Worm (Caenorhabditis elegans) whole organism, L1 larva: ENCODE measurements around the gene ttr-21.

Source experiments
- C16A3.4 ChIP-seq: fragments of 150-350 bp; optimal IDR thresholded peaks from 2 replicates; lab custom pipeline; 2014; ENCODE audit warnings: missing biosample characterization, missing genetic modification characterization
- Y116A8C.19 ChIP-seq: sonication (generic microtip); optimal IDR thresholded peaks from 2 replicates; lab custom pipeline; 2016; ENCODE audit warnings: missing compliant biosample characterization, missing genetic modification characterization, borderline replicate concordance
- aly-2 ChIP-seq: fragments of 150-350 bp; optimal IDR thresholded peaks from 2 replicates; lab custom pipeline; 2014; ENCODE audit warnings: missing biosample characterization, missing genetic modification characterization
- blmp-1 ChIP-seq: fragments of 150-350 bp; optimal IDR thresholded peaks from 2 replicates; lab custom pipeline; 2014; ENCODE audit warnings: missing biosample characterization, missing genetic modification characterization
- ceh-63 ChIP-seq: fragments of 200-800 bp; sonication (Bioruptor generic); optimal IDR thresholded peaks from 2 replicates; lab custom pipeline; 2018; ENCODE audit warnings: mild to moderate bottlenecking, missing genetic modification characterization, missing compliant biosample characterization
- ces-1 ChIP-seq: fragments of 150-350 bp; optimal IDR thresholded peaks from 2 replicates; lab custom pipeline; 2014; ENCODE audit warnings: missing biosample characterization, missing genetic modification reagents, missing genetic modification characterization
- dpl-1 ChIP-seq, 3 experiments: fragments of 150-350 bp in 2 of 3; sonication (generic microtip) in 1 of 3; optimal IDR thresholded peaks; 2 replicates each; lab custom pipeline; 2014 to 2017; ENCODE audit warnings: missing biosample characterization in 3 of 3, missing genetic modification characterization in 3 of 3, missing genetic modification reagents in 3 of 3
- efl-3 ChIP-seq: fragments of 200-800 bp; sonication (Bioruptor generic); optimal IDR thresholded peaks from 2 replicates; lab custom pipeline; 2018; ENCODE audit warnings: mild to moderate bottlenecking, missing genetic modification characterization, missing compliant biosample characterization
- egl-13 ChIP-seq: sonication (generic microtip); optimal IDR thresholded peaks from 2 replicates; lab custom pipeline; 2016; ENCODE audit warnings: missing genotype, missing genetic modification reagents, missing genetic modification characterization, missing compliant biosample characterization
- elt-2 ChIP-seq: sonication (generic microtip); optimal IDR thresholded peaks from 2 replicates; lab custom pipeline; 2016; ENCODE audit warnings: missing genetic modification characterization, mild to moderate bottlenecking, inconsistent platforms, missing compliant biosample characterization, missing genetic modification reagents
- elt-3 ChIP-seq, 6 experiments: fragments of 150-350 bp in 1 of 6; sonication (generic microtip); optimal IDR thresholded peaks; 2 replicates each; lab custom pipeline; 2017 to 2018; ENCODE audit warnings: missing biosample characterization in 6 of 6, missing genetic modification characterization in 6 of 6, inconsistent platforms in 1 of 6
- fkh-10 ChIP-seq: sonication (generic microtip); optimal IDR thresholded peaks from 2 replicates; lab custom pipeline; 2017; ENCODE audit warnings: missing biosample characterization, missing genetic modification reagents, missing genetic modification characterization
- fkh-8 ChIP-seq: sonication (generic microtip); optimal IDR thresholded peaks from 2 replicates; lab custom pipeline; 2016; ENCODE audit warnings: mild to moderate bottlenecking, missing genetic modification characterization, missing compliant biosample characterization
- hlh-17 ChIP-seq: fragments of 200-800 bp; sonication (Bioruptor generic); optimal IDR thresholded peaks from 2 replicates; lab custom pipeline; 2018; ENCODE audit warnings: missing genetic modification characterization, mild to moderate bottlenecking, missing compliant biosample characterization, moderate library complexity, borderline replicate concordance
- hlh-4 ChIP-seq: sonication (generic microtip); optimal IDR thresholded peaks from 2 replicates; lab custom pipeline; 2016; ENCODE audit warnings: mild to moderate bottlenecking, missing genetic modification characterization, missing compliant biosample characterization
- hpl-2 ChIP-seq: fragments of 150-350 bp; optimal IDR thresholded peaks from 2 replicates; lab custom pipeline; 2014; ENCODE audit warnings: missing biosample characterization, missing genetic modification reagents, missing genetic modification characterization
- lin-14 ChIP-seq: fragments of 200-800 bp; sonication (Bioruptor generic); optimal IDR thresholded peaks from 2 replicates; lab custom pipeline; 2018; ENCODE audit warnings: mild to moderate bottlenecking, missing genetic modification characterization, moderate library complexity, missing compliant biosample characterization
- lin-35 ChIP-seq, 2 experiments: fragments of 150-350 bp; optimal IDR thresholded peaks; 2 replicates each; lab custom pipeline; 2014; ENCODE audit warnings: missing biosample characterization in 2 of 2, missing genetic modification characterization in 2 of 2, missing genetic modification reagents in 2 of 2
- mdl-1 ChIP-seq, 2 experiments: fragments of 150-350 bp; optimal IDR thresholded peaks; 2 replicates each; lab custom pipeline; 2014 to 2017; ENCODE audit warnings: missing biosample characterization in 2 of 2, missing genetic modification characterization in 2 of 2, inconsistent platforms in 1 of 2
- mep-1 ChIP-seq: fragments of 150-350 bp; optimal IDR thresholded peaks from 2 replicates; lab custom pipeline; 2014; ENCODE audit warnings: missing biosample characterization, missing genetic modification characterization
- nhr-11 ChIP-seq: fragments of 150-350 bp; optimal IDR thresholded peaks from 2 replicates; lab custom pipeline; 2014; ENCODE audit warnings: missing biosample characterization, missing genetic modification characterization
- nhr-12 ChIP-seq: sonication (generic microtip); optimal IDR thresholded peaks from 2 replicates; lab custom pipeline; 2017; ENCODE audit warnings: missing biosample characterization, missing genetic modification characterization
- nhr-19 ChIP-seq: fragments of 200-800 bp; sonication (Bioruptor generic); conservative IDR thresholded peaks from 2 replicates; pipeline ENCODE4 v1.3.6; 2022; ENCODE audit warnings: missing genetic modification characterization, missing compliant biosample characterization
- nhr-20 ChIP-seq: sonication (generic microtip); optimal IDR thresholded peaks from 2 replicates; lab custom pipeline; 2016; ENCODE audit warnings: mild to moderate bottlenecking, missing genetic modification characterization, missing compliant biosample characterization
- nhr-71 ChIP-seq: sonication (generic microtip); optimal IDR thresholded peaks from 2 replicates; lab custom pipeline; 2016; ENCODE audit warnings: mild to moderate bottlenecking, missing genetic modification characterization, moderate library complexity, missing compliant biosample characterization
- nhr-77 ChIP-seq: fragments of 150-350 bp; optimal IDR thresholded peaks from 2 replicates; lab custom pipeline; 2014; ENCODE audit warnings: missing biosample characterization, missing genetic modification characterization
- nhr-85 ChIP-seq: sonication (generic microtip); peaks from one replicate; lab custom pipeline; 2016; ENCODE audit warnings: missing genetic modification characterization, inconsistent platforms, missing compliant biosample characterization
- pag-3 ChIP-seq: sonication (generic microtip); optimal IDR thresholded peaks from 2 replicates; lab custom pipeline; 2017; ENCODE audit warnings: missing genetic modification characterization, mild to moderate bottlenecking, missing compliant biosample characterization, antibody characterized with exemption, borderline replicate concordance; ENCODE audit not compliant: insufficient read depth
- rnt-1 ChIP-seq: sonication (generic microtip); optimal IDR thresholded peaks from 2 replicates; lab custom pipeline; 2016; ENCODE audit warnings: mild to moderate bottlenecking, missing genetic modification characterization, moderate library complexity, missing compliant biosample characterization
- snu-23 ChIP-seq: sonication (generic microtip); optimal IDR thresholded peaks from 2 replicates; lab custom pipeline; 2016; ENCODE audit warnings: missing genetic modification characterization, missing compliant biosample characterization
- tlp-1 ChIP-seq: fragments of 150-350 bp; optimal IDR thresholded peaks from 2 replicates; lab custom pipeline; 2014; ENCODE audit warnings: missing biosample characterization, missing genetic modification characterization
- xbp-1 ChIP-seq: sonication (generic microtip); optimal IDR thresholded peaks from 2 replicates; lab custom pipeline; 2016; ENCODE audit warnings: missing genetic modification characterization, missing compliant biosample characterization
- zip-4 ChIP-seq: fragments of 200-800 bp; sonication (Bioruptor generic); optimal IDR thresholded peaks from 2 replicates; lab custom pipeline; 2018; ENCODE audit warnings: mild to moderate bottlenecking, missing genetic modification characterization, moderate library complexity, missing compliant biosample characterization

ttr-21 gene

ce11 chrV:13879241-13879640 lies 25.0 kb upstream of the ttr-21 start, which contains the start of gene lbp-7:
lbp-7 (plus strand) TSS chrV:13879552.
- no peak for TF ChIP-seq fkh-8 (tag; lab: Kevin White, UChicago)
- TF ChIP-seq elt-2 (tag; lab: Kevin White, UChicago): peak; percentile 86
- TF ChIP-seq hlh-4 (tag; lab: Kevin White, UChicago): no peak
- peak; percentile 8 for TF ChIP-seq tlp-1 (tag; lab: Kevin White, UChicago)
- no peak for TF ChIP-seq Y116A8C.19 (tag; lab: Kevin White, UChicago)
- TF ChIP-seq nhr-77 (tag; lab: Kevin White, UChicago): no peak
- TF ChIP-seq nhr-20 (tag; lab: Kevin White, UChicago): peak; percentile 5

- TF ChIP-seq hlh-17 (GFP tag; lab: Kevin White, UChicago): no peak
- peak; percentile 42 for TF ChIP-seq pag-3 (tag; lab: Kevin White, UChicago)
- peak; percentile 28 for TF ChIP-seq nhr-85 (tag; lab: Kevin White, UChicago)
- peak; percentile 76 for TF ChIP-seq elt-2 (tag; lab: Kevin White, UChicago)
- TF ChIP-seq lin-35 (GFP tag; optimal IDR thresholded peaks at IDR 0.05; lab: Kevin White, UChicago): peak in 1 of 2 experiments; percentile 20
- peak in 3 of 6 experiments; percentile 24 to 59 (median 31) for TF ChIP-seq elt-3 (tag; optimal IDR thresholded peaks at IDR 0.05; lab: Kevin White, UChicago)
- TF ChIP-seq nhr-19: no peak
- TF ChIP-seq blmp-1: peak; percentile 48
- TF ChIP-seq egl-13 (tag; lab: Kevin White, UChicago): no peak
- TF ChIP-seq lin-14 (GFP tag; lab: Kevin White, UChicago): peak; percentile 46
- peak; percentile 48 for TF ChIP-seq nhr-20 (tag; lab: Kevin White, UChicago)
- TF ChIP-seq aly-2 (tag; lab: Kevin White, UChicago): no peak
- no peak for TF ChIP-seq tlp-1 (tag; lab: Kevin White, UChicago)
- TF ChIP-seq snu-23: peak; percentile 7
- TF ChIP-seq nhr-71 (tag; lab: Kevin White, UChicago): peak; percentile 26
- peak in 1 of 3 experiments; percentile 35 for TF ChIP-seq dpl-1 (GFP tag; optimal IDR thresholded peaks at IDR 0.05; lab: Kevin White, UChicago)
- peak in 1 of 2 experiments; percentile 13 for TF ChIP-seq mdl-1 (tag; optimal IDR thresholded peaks at IDR 0.05; lab: Kevin White, UChicago)
- no peak for TF ChIP-seq rnt-1 (tag; lab: Kevin White, UChicago)
- TF ChIP-seq C16A3.4: no peak
These were observed 24.0 kb upstream of the ttr-21 start for ce11 chrV:13878226-13878625.

ce11 chrV:13876529-13876928 lies 22.3 kb upstream of the ttr-21 start, which contains the start of gene T22G5.1:
T22G5.1 (plus strand) TSS chrV:13876829.
- TF ChIP-seq ces-1 (no peak), ceh-63 (GFP tag; lab: Kevin White, UChicago) (no peak), nhr-77 (tag; lab: Kevin White, UChicago) (no peak), rnt-1 (tag; lab: Kevin White, UChicago) (no peak)

- peak; percentile 1 for TF ChIP-seq nhr-85 (tag; lab: Kevin White, UChicago)
- no peak for TF ChIP-seq fkh-10 (GFP tag; lab: Kevin White, UChicago)
These were observed 19.1 kb upstream of the ttr-21 start for ce11 chrV:13873323-13873722.

- no peak for TF ChIP-seq nhr-12 (tag; lab: Kevin White, UChicago)
- no peak for TF ChIP-seq efl-3 (GFP tag; lab: Kevin White, UChicago)
- no peak for TF ChIP-seq ceh-63 (GFP tag; lab: Kevin White, UChicago)
- no peak for TF ChIP-seq xbp-1 (tag; lab: Kevin White, UChicago)
- TF ChIP-seq aly-2 (tag; lab: Kevin White, UChicago): no peak
- no peak for TF ChIP-seq nhr-11 (tag; lab: Kevin White, UChicago)
- no peak for TF ChIP-seq mep-1 (tag; lab: Kevin White, UChicago)
- TF ChIP-seq hpl-2 (GFP tag; lab: Kevin White, UChicago): no peak
- no peak for TF ChIP-seq elt-2 (tag; lab: Kevin White, UChicago)
- no peak for TF ChIP-seq lin-35 (GFP tag; optimal IDR thresholded peaks at IDR 0.05; lab: Kevin White, UChicago)
- no peak for TF ChIP-seq zip-4 (GFP tag; lab: Kevin White, UChicago)
- TF ChIP-seq, all 84 proteins: peak for 0
These were observed 18.7 kb upstream of the ttr-21 start, which contains the start of gene cpt-5 for ce11 chrV:13872895-13873294. cpt-5 (plus strand) TSS chrV:13873195.
